Worm (Caenorhabditis elegans) whole organism, L4 larva: Measurements from ENCODE around the gene spsb-1.

ENCODE experiments used
- T26A8.4 ChIP-seq: fragments of 200-800 bp; sonication (Bioruptor generic); IDR thresholded peaks from 2 replicates; pipeline ENCODE4 v1.3.6; 2022; ENCODE audit warnings: missing genetic modification characterization, missing compliant biosample characterization
- ZK546.5 ChIP-seq, 2 experiments: sonication (generic microtip); optimal IDR thresholded peaks; 2 replicates each; lab custom pipeline; 2017; ENCODE audit warnings: missing biosample characterization in 2 of 2, missing genetic modification characterization in 2 of 2
- ceh-20 ChIP-seq: fragments of 200-800 bp; sonication (Bioruptor generic); IDR thresholded peaks from 2 replicates; pipeline ENCODE4 v1.3.6; 2022; ENCODE audit warnings: missing genetic modification reagents, missing genetic modification characterization, missing compliant biosample characterization
- ceh-82 ChIP-seq: sonication (generic microtip); optimal IDR thresholded peaks from 2 replicates; lab custom pipeline; 2017; ENCODE audit warnings: missing biosample characterization, missing genetic modification characterization
- duxl-1 ChIP-seq: sonication (generic microtip); optimal IDR thresholded peaks from 2 replicates; lab custom pipeline; 2016; ENCODE audit warnings: mild to moderate bottlenecking, missing genetic modification characterization, moderate library complexity, missing compliant biosample characterization; ENCODE audit not compliant: poor library complexity
- lin-13 ChIP-seq: fragments of 150-350 bp; optimal IDR thresholded peaks from 2 replicates; lab custom pipeline; 2014; ENCODE audit warnings: missing biosample characterization, missing genetic modification reagents, missing genetic modification characterization
- lsy-2 ChIP-seq, 2 experiments: fragments of 150-350 bp in 1 of 2; sonication (generic microtip) in 1 of 2; optimal IDR thresholded peaks; 2 replicates each; lab custom pipeline; 2014 to 2017; ENCODE audit warnings: missing biosample characterization in 2 of 2, missing genetic modification characterization in 2 of 2
- tra-1 ChIP-seq: fragments of 200-800 bp; sonication (Bioruptor generic); IDR thresholded peaks from 2 replicates; pipeline ENCODE4 v1.3.6; 2022; ENCODE audit warnings: missing genetic modification reagents, missing genetic modification characterization, missing compliant biosample characterization
- zip-2 ChIP-seq: fragments of 150-350 bp; optimal IDR thresholded peaks from 2 replicates; lab custom pipeline; 2014; ENCODE audit warnings: missing biosample characterization, missing genetic modification characterization

ce11 chrII:15203398-15204068 is 7.0 kb downstream of the spsb-1 start:
- TF ChIP-seq ZK546.5 (tag; optimal IDR thresholded peaks at IDR 0.05; lab: Kevin White, UChicago) (no peak), tra-1 (GFP tag; lab: Robert Waterston, UW) (no peak), lsy-2 (tag; optimal IDR thresholded peaks at IDR 0.05; lab: Kevin White, UChicago) (no peak), lin-13 (GFP tag; lab: Kevin White, UChicago) (peak; percentile 15), ceh-82 (tag; lab: Kevin White, UChicago) (no peak), T26A8.4 (GFP tag; lab: Robert Waterston, UW) (no peak), zip-2 (tag; lab: Kevin White, UChicago) (no peak), duxl-1 (tag; lab: Kevin White, UChicago) (no peak), ceh-20 (GFP tag; lab: Robert Waterston, UW) (no peak)
